Worm (Caenorhabditis elegans) whole organism, early embryonic: Measurements from ENCODE around the gene cyd-1.
A peak's percentile ranks its signal among the peaks of the same experiment; 100 is the strongest.

Experiments
- ama-1 ChIP-seq: fragments of 150-350 bp; optimal IDR thresholded peaks from 2 replicates; lab custom pipeline; 2014
- ceh-13 ChIP-seq: fragments of 200-800 bp; sonication (Bioruptor generic); optimal IDR thresholded peaks from 2 replicates; lab custom pipeline; 2018; ENCODE audit warnings: mild to moderate bottlenecking, missing genetic modification characterization, missing compliant biosample characterization
- ets-7 ChIP-seq: sonication (generic microtip); optimal IDR thresholded peaks from 2 replicates; lab custom pipeline; 2016; ENCODE audit warnings: missing genotype, missing genetic modification characterization, missing compliant biosample characterization
- tra-4 ChIP-seq: sonication (generic microtip); optimal IDR thresholded peaks from 2 replicates; lab custom pipeline; 2017; ENCODE audit warnings: missing genetic modification characterization, missing compliant biosample characterization

ce11 chrII:12992980-12993379, 12.6 kb downstream of the cyd-1 start:
- no peak for TF ChIP-seq tra-4
- no peak for TF ChIP-seq ets-7
- TF ChIP-seq ceh-13 (GFP tag; lab: Kevin White, UChicago): no peak
- peak; percentile 61 for TF ChIP-seq ama-1 (lab: Kevin White, UChicago)
